Worm (Caenorhabditis elegans) whole organism, young adult: ENCODE results near the gene irld-17.

Experiments used
- ama-1 ChIP-seq, 3 experiments: fragments of 150-350 bp in 1 of 3; sonication (generic microtip) in 2 of 3; optimal IDR thresholded peaks; 2 replicates each; lab custom pipeline; 2014 to 2018; ENCODE audit warnings: missing biosample characterization in 2 of 3, missing genetic modification characterization in 2 of 3, missing genetic modification reagents in 2 of 3
- nhr-90 ChIP-seq: sonication (generic microtip); optimal IDR thresholded peaks from 2 replicates; lab custom pipeline; 2016; ENCODE audit warnings: missing genotype, mild to moderate bottlenecking, missing genetic modification characterization, missing compliant biosample characterization

- TF ChIP-seq nhr-90 (no peak), ama-1 (optimal IDR thresholded peaks at IDR 0.05; lab: Kevin White, UChicago) (no peak), ama-1 (GFP tag; optimal IDR thresholded peaks at IDR 0.05; lab: Kevin White, UChicago) (no peak)
Observed at ce11 chrV:1627269-1627668, 4.5 kb upstream of the irld-17 start.
